Worm (Caenorhabditis elegans): Measurements from ENCODE around the gene unc-43.

unc-43 gene

ce11 chrIV:10349871-10350640 lies at the start of gene unc-43, which contains the start of gene Y43C5B.3:
Gene unc-43 (minus strand): TSS chrIV:10350217.
Gene Y43C5B.3 (plus strand): TSS chrIV:10350590.
- TF ChIP-seq nhr-11 (tag; optimal IDR thresholded peaks at IDR 0.05) (no peak), fos-1 (tag; optimal IDR thresholded peaks at IDR 0.05) (peak; percentile 62), mdl-1 (tag; optimal IDR thresholded peaks at IDR 0.05) (no peak), blmp-1 (tag; optimal IDR thresholded peaks at IDR 0.05; ENCODE audit: insufficient read depth) (peak; percentile 70), lin-13 (GFP tag; optimal IDR thresholded peaks at IDR 0.05) (no peak), F13H6.1 (tag; optimal IDR thresholded peaks at IDR 0.05) (no peak), nhr-6 (tag; optimal IDR thresholded peaks at IDR 0.05) (no peak), ztf-1 (GFP tag; conservative IDR thresholded peaks at IDR 0.05) (no peak), sma-3 (GFP tag; optimal IDR thresholded peaks at IDR 0.05) (no peak), unc-39 (tag; optimal IDR thresholded peaks at IDR 0.05) (no peak), unc-55 (GFP tag; optimal IDR thresholded peaks at IDR 0.05) (no peak), sem-4 (tag; optimal IDR thresholded peaks at IDR 0.05) (no peak), crh-2 (tag; optimal IDR thresholded peaks at IDR 0.05) (peak; percentile 5), snpc-4 (tag; optimal IDR thresholded peaks at IDR 0.05) (no peak), Y55F3AM.14 (GFP tag; optimal IDR thresholded peaks at IDR 0.05) (no peak), lin-39 (tag; optimal IDR thresholded peaks at IDR 0.05) (no peak)

ce11 chrIV:10398244-10398643 lies 48.2 kb upstream of the unc-43 start:
- peak in 1 of 2 experiments; percentile 6 for TF ChIP-seq lsy-2 (tag; optimal IDR thresholded peaks at IDR 0.05)
- peak; percentile 13 for TF ChIP-seq sma-9 (GFP tag; optimal IDR thresholded peaks at IDR 0.05)
- TF ChIP-seq sma-9 (tag; optimal IDR thresholded peaks at IDR 0.05): no peak
- TF ChIP-seq fos-1 (tag; optimal IDR thresholded peaks at IDR 0.05): no peak
- no peak for TF ChIP-seq ZK546.5 (tag; optimal IDR thresholded peaks at IDR 0.05)
- no peak for TF ChIP-seq nhr-23 (tag; optimal IDR thresholded peaks at IDR 0.05)
- no peak for TF ChIP-seq egl-27 (tag; optimal IDR thresholded peaks at IDR 0.05)
- TF ChIP-seq peb-1 (tag; optimal IDR thresholded peaks at IDR 0.05): no peak
- no peak for TF ChIP-seq mbf-1 (tag; optimal IDR thresholded peaks at IDR 0.05)
- TF ChIP-seq ztf-1 (GFP tag; conservative IDR thresholded peaks at IDR 0.05): no peak
- no peak for TF ChIP-seq ceh-16 (tag; optimal IDR thresholded peaks at IDR 0.05)
- TF ChIP-seq sem-4 (tag; optimal IDR thresholded peaks at IDR 0.05): peak; percentile 36
- peak; percentile 15 for TF ChIP-seq C34F6.9 (tag; optimal IDR thresholded peaks at IDR 0.05)
- TF ChIP-seq lin-13 (GFP tag; optimal IDR thresholded peaks at IDR 0.05): no peak
- no peak for TF ChIP-seq skn-1 (tag; optimal IDR thresholded peaks at IDR 0.05)

- TF ChIP-seq sma-9 (GFP tag; optimal IDR thresholded peaks at IDR 0.05) (no peak), sma-9 (tag; optimal IDR thresholded peaks at IDR 0.05) (no peak), blmp-1 (tag; optimal IDR thresholded peaks at IDR 0.05; ENCODE audit: insufficient read depth) (no peak), C34F6.9 (tag; optimal IDR thresholded peaks at IDR 0.05) (peak; percentile 3)
Observed at ce11 chrIV:10396827-10397226, 46.8 kb upstream of the unc-43 start.

ce11 chrIV:10394858-10395257 lies 44.8 kb upstream of the unc-43 start, which contains the start of gene R10H10.4:
Gene R10H10.4 (minus strand): TSS chrIV:10394958.
- TF ChIP-seq nhr-6 (tag; optimal IDR thresholded peaks at IDR 0.05) (no peak), blmp-1 (tag; optimal IDR thresholded peaks at IDR 0.05; ENCODE audit: insufficient read depth) (no peak), mab-5 (tag; optimal IDR thresholded peaks at IDR 0.05) (no peak), C34F6.9 (tag; optimal IDR thresholded peaks at IDR 0.05) (no peak), snpc-4 (tag; optimal IDR thresholded peaks at IDR 0.05) (no peak)

- TF ChIP-seq lin-39 (tag; optimal IDR thresholded peaks at IDR 0.05): no peak
- TF ChIP-seq Y55F3AM.14 (GFP tag; optimal IDR thresholded peaks at IDR 0.05): no peak
- no peak for TF ChIP-seq gmeb-1 (tag; optimal IDR thresholded peaks at IDR 0.05)
- no peak for TF ChIP-seq blmp-1 (tag; optimal IDR thresholded peaks at IDR 0.05; ENCODE audit: insufficient read depth)
- TF ChIP-seq egl-27 (tag; optimal IDR thresholded peaks at IDR 0.05): no peak
- no peak for TF ChIP-seq nhr-21 (tag; optimal IDR thresholded peaks at IDR 0.05)
- TF ChIP-seq peb-1 (tag; optimal IDR thresholded peaks at IDR 0.05): no peak
- TF ChIP-seq ama-1 (optimal IDR thresholded peaks at IDR 0.05): no peak
- TF ChIP-seq elt-1 (tag; optimal IDR thresholded peaks at IDR 0.05): no peak
- TF ChIP-seq mab-5 (tag; optimal IDR thresholded peaks at IDR 0.05): no peak
- no peak for TF ChIP-seq lsy-2 (tag; optimal IDR thresholded peaks at IDR 0.05)
- no peak for TF ChIP-seq lin-11 (tag; optimal IDR thresholded peaks at IDR 0.05)
- no peak for TF ChIP-seq nhr-12 (tag; optimal IDR thresholded peaks at IDR 0.05)
- TF ChIP-seq nhr-10 (tag; optimal IDR thresholded peaks at IDR 0.05): no peak
- no peak for TF ChIP-seq alr-1 (tag; optimal IDR thresholded peaks at IDR 0.05)
- TF ChIP-seq sem-4 (tag; optimal IDR thresholded peaks at IDR 0.05): no peak
- TF ChIP-seq unc-62 (GFP tag; optimal IDR thresholded peaks at IDR 0.05): no peak
Observed at ce11 chrIV:10391827-10392226, 41.8 kb upstream of the unc-43 start, which contains the start of gene spe-26. Gene spe-26 (minus strand): TSS chrIV:10391927.

Data from whole organism, L2 larva.